Worm (Caenorhabditis elegans) whole organism, L4 larva: ENCODE results near the gene C04E6.8.

Experiments
- F10B5.3 ChIP-seq: sonication (generic microtip); optimal IDR thresholded peaks from 2 replicates; lab custom pipeline; 2016; ENCODE audit warnings: mild to moderate bottlenecking, missing genetic modification characterization, missing compliant biosample characterization
- F44E2.7 ChIP-seq: fragments of 200-800 bp; sonication (Bioruptor generic); IDR thresholded peaks from 2 replicates; pipeline ENCODE4 v2.1.2; 2022; ENCODE audit warnings: missing genetic modification characterization, missing compliant biosample characterization
- F49E8.2 ChIP-seq: sonication (generic microtip); optimal IDR thresholded peaks from 2 replicates; lab custom pipeline; 2016; ENCODE audit warnings: missing compliant biosample characterization, mild to moderate bottlenecking, missing genetic modification characterization, borderline replicate concordance
- R02D3.7 ChIP-seq: fragments of 150-350 bp; sonication (generic microtip); optimal IDR thresholded peaks from 3 replicates; lab custom pipeline; 2014; ENCODE audit warnings: missing biosample characterization, missing genetic modification characterization
- Y105C5A.15 ChIP-seq: fragments of 200-800 bp; sonication (Bioruptor generic); IDR thresholded peaks from 2 replicates; pipeline ENCODE4 v1.3.6; 2022; ENCODE audit warnings: missing genetic modification characterization, missing compliant biosample characterization
- aha-1 ChIP-seq: fragments of 150-350 bp; peaks from one replicate; lab custom pipeline; 2014; ENCODE audit warnings: missing biosample characterization, missing genetic modification characterization
- attf-4 ChIP-seq: sonication (generic microtip); optimal IDR thresholded peaks from 3 replicates; lab custom pipeline; 2017; ENCODE audit warnings: missing biosample characterization, missing genetic modification characterization
- ceh-44 ChIP-seq: fragments of 200-800 bp; sonication (Bioruptor generic); IDR thresholded peaks from 2 replicates; pipeline ENCODE4 v1.3.6; 2022; ENCODE audit warnings: missing genetic modification reagents, missing genetic modification characterization, missing compliant biosample characterization
- ces-1 ChIP-seq: fragments of 150-350 bp; sonication (generic microtip); optimal IDR thresholded peaks from 4 replicates; lab custom pipeline; 2014; ENCODE audit warnings: missing biosample characterization, missing genetic modification reagents, missing genetic modification characterization
- daf-12 ChIP-seq: fragments of 150-350 bp; optimal IDR thresholded peaks from 2 replicates; lab custom pipeline; 2014; ENCODE audit warnings: missing biosample characterization, missing genetic modification reagents, missing genetic modification characterization
- daf-16 ChIP-seq, 3 experiments: sonication (generic microtip); optimal IDR thresholded peaks; 2 replicates each; lab custom pipeline; 2016 to 2017; ENCODE audit warnings: missing genetic modification characterization in 3 of 3, missing genetic modification reagents in 3 of 3, mild to moderate bottlenecking in 2 of 3, missing compliant biosample characterization in 2 of 3, missing biosample characterization in 1 of 3, moderate library complexity in 1 of 3
- daf-8 ChIP-seq: fragments of 200-800 bp; sonication (Bioruptor generic); IDR thresholded peaks from 2 replicates; pipeline ENCODE4 v1.3.6; 2022; ENCODE audit warnings: missing genetic modification characterization, missing compliant biosample characterization
- fkh-10 ChIP-seq: fragments of 150-350 bp; optimal IDR thresholded peaks from 2 replicates; lab custom pipeline; 2014; ENCODE audit warnings: missing biosample characterization, missing genetic modification reagents, missing genetic modification characterization
- fos-1 ChIP-seq: fragments of 150-350 bp; optimal IDR thresholded peaks from 2 replicates; lab custom pipeline; 2014; ENCODE audit warnings: missing biosample characterization, missing genetic modification characterization
- hlh-11 ChIP-seq: fragments of 200-800 bp; sonication (Bioruptor generic); optimal IDR thresholded peaks from 2 replicates; lab custom pipeline; 2018; ENCODE audit warnings: mild to moderate bottlenecking, missing genetic modification characterization, missing compliant biosample characterization
- jun-1 ChIP-seq: fragments of 150-350 bp; optimal IDR thresholded peaks from 2 replicates; lab custom pipeline; 2014; ENCODE audit warnings: missing biosample characterization, missing genetic modification reagents, missing genetic modification characterization
- lin-29 ChIP-seq: fragments of 200-800 bp; sonication (Bioruptor generic); IDR thresholded peaks from 2 replicates; pipeline ENCODE4 v1.3.6; 2022; ENCODE audit warnings: missing genetic modification reagents, missing genetic modification characterization, missing compliant biosample characterization
- madf-5 ChIP-seq, 2 experiments: fragments of 200-800 bp; sonication (Bioruptor generic); IDR thresholded peaks; 2 replicates each; pipeline ENCODE4 v1.3.6; 2022; ENCODE audit warnings: missing compliant biosample characterization in 2 of 2, missing genetic modification characterization in 2 of 2
- mxl-3 ChIP-seq: fragments of 200-800 bp; sonication (Bioruptor generic); optimal IDR thresholded peaks from 2 replicates; lab custom pipeline; 2018; ENCODE audit warnings: mild to moderate bottlenecking, missing genetic modification characterization, missing compliant biosample characterization
- nhr-102 ChIP-seq: sonication (generic microtip); optimal IDR thresholded peaks from 2 replicates; lab custom pipeline; 2016; ENCODE audit warnings: mild to moderate bottlenecking, missing genetic modification characterization, moderate library complexity, missing compliant biosample characterization
- nhr-11 ChIP-seq: fragments of 150-350 bp; optimal IDR thresholded peaks from 2 replicates; lab custom pipeline; 2014; ENCODE audit warnings: missing biosample characterization, missing genetic modification characterization
- nhr-28 ChIP-seq: fragments of 150-350 bp; optimal IDR thresholded peaks from 2 replicates; lab custom pipeline; 2014; ENCODE audit warnings: missing biosample characterization, missing genetic modification characterization
- nhr-42 ChIP-seq: fragments of 200-800 bp; sonication (Bioruptor generic); IDR thresholded peaks from 2 replicates; pipeline ENCODE4 v1.3.6; 2022; ENCODE audit warnings: missing genetic modification characterization, missing compliant biosample characterization
- nhr-6 ChIP-seq: fragments of 150-350 bp; optimal IDR thresholded peaks from 2 replicates; lab custom pipeline; 2014; ENCODE audit warnings: missing biosample characterization, missing genetic modification characterization
- rbr-2 ChIP-seq: sonication (generic microtip); optimal IDR thresholded peaks from 2 replicates; lab custom pipeline; 2016; ENCODE audit warnings: missing genotype, missing genetic modification characterization, missing compliant biosample characterization
- set-16 ChIP-seq: fragments of 200-800 bp; sonication (Bioruptor generic); IDR thresholded peaks from 2 replicates; pipeline ENCODE4 v1.3.6; 2022; ENCODE audit warnings: missing genetic modification reagents, missing genetic modification characterization, missing compliant biosample characterization
- tag-97 ChIP-seq: fragments of 200-800 bp; sonication (Bioruptor generic); IDR thresholded peaks from 2 replicates; pipeline ENCODE4 v1.3.6; 2022; ENCODE audit warnings: missing genetic modification characterization, missing compliant biosample characterization
- unc-62 ChIP-seq, 3 experiments: fragments of 150-350 bp in 1 of 3; sonication (generic microtip); optimal IDR thresholded peaks in 2 of 3; peaks in 1 of 3; 1 replicate in 1 of 3; 2 replicates in 2 of 3; lab custom pipeline; 2014 to 2017; ENCODE audit warnings: missing biosample characterization in 3 of 3, missing genetic modification characterization in 3 of 3, missing genetic modification reagents in 3 of 3, missing genotype in 1 of 3
- vab-7 ChIP-seq: fragments of 200-800 bp; sonication (Bioruptor generic); IDR thresholded peaks from 2 replicates; pipeline ENCODE4 v1.3.6; 2022; ENCODE audit warnings: missing genetic modification reagents, missing genetic modification characterization, missing compliant biosample characterization
- zag-1 ChIP-seq: fragments of 150-350 bp; optimal IDR thresholded peaks from 2 replicates; lab custom pipeline; 2014; ENCODE audit warnings: missing biosample characterization, missing genetic modification characterization
- zfp-3 ChIP-seq: fragments of 200-800 bp; sonication (Bioruptor generic); conservative IDR thresholded peaks from 2 replicates; pipeline ENCODE4 v1.3.6; 2022; ENCODE audit warnings: missing genetic modification reagents, missing genetic modification characterization, missing compliant biosample characterization

C04E6.8 gene

DNA sequence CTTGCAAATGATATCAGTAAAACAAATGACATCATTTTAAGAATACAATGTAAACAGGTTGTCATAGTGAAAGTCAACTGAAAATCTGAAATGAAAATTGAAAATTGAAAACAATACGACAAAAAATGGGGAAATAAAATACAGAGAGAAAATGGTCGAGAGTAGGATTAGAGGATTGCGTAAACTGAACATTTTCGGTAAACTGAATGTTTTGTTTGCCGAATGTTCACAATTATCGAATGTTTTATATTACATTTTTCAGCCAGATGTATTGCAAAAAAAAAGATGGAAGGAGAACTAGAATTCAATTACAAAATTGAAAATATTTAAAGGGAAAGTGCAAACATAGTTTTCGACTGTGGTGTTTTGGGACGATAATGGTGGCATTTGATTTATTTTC lies 18.6 kb downstream of the C04E6.8 start, which contains the start of gene F26F12.5:
Gene F26F12.5, minus strand, starts transcription at position 101 of the 400 bp plus-strand sequence.
- TF ChIP-seq F44E2.7 (GFP tag; lab: Robert Waterston, UW) (no peak), unc-62 (GFP tag; optimal IDR thresholded peaks at IDR 0.05 in 1 of 2; lab: Kevin White, UChicago) (peak in 1 of 2 experiments; percentile 19), unc-62 (tag; optimal IDR thresholded peaks at IDR 0.05; lab: Kevin White, UChicago) (no peak)

DNA sequence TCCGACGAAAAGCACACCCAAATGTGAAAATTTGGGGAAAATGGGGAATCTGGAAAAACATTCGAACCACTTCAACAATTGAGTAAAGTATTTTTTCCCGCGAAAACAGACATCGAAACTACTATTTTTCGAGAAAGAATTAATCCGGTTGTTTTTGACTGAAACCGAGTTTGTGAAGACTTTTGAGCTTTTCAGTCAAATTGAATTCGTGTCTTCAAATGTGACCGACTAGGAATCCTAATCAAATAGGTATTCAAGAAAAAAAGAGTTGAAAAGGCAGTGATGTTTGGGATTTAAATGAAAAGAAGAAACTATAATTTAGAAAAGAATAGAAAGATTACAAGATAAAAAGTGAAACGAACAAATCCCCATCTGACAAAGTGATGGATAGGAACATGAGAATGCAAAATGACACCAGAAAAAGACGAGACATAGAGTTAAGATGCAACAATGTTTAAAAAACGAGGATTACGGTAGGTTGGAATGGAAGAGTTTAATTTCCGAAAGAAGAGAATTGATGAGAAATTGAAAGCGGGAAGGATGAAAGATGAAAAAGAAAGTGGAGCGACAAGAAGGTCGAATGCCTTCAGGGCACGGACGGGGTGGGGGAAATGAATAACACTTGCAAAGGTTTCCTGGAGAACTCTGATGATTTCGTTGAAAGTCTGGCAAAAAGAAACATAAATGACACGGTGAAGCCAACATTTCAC lies 21.0 kb downstream of the C04E6.8 start, which contains the start of gene F26F12.8:
Gene F26F12.8, minus strand, starts transcription at position 51 of the 710 bp plus-strand sequence.
- TF ChIP-seq zfp-3 (GFP tag; lab: Robert Waterston, UW): no peak
- no peak for TF ChIP-seq vab-7 (GFP tag; lab: Robert Waterston, UW)
- TF ChIP-seq zag-1 (tag; lab: Kevin White, UChicago): no peak
- peak; percentile 67 for TF ChIP-seq aha-1

DNA sequence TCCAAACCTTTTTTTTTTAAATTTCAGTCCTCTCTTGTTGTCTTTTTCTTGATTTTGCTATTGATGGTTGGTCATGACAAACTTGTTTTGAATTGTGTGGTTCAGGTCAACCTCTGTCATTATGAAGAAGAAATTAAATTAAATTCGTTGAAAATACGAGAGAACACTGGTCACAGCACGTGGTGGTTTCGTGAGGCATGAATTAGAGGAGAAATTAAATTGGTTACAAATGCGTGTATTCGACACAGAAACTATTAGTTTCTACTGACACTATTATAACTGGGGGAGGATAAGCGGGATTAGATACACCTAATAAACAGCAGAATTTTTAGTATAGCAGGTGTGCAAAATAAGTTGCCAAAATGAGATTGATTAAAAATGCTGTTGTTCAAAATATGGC lies 31.6 kb downstream of the C04E6.8 start:
- TF ChIP-seq daf-8 (GFP tag; lab: Robert Waterston, UW) (no peak), nhr-6 (tag; lab: Kevin White, UChicago) (no peak), daf-12 (tag; lab: Kevin White, UChicago) (no peak), lin-29 (no peak), nhr-102 (no peak), F49E8.2 (tag; lab: Kevin White, UChicago) (no peak), attf-4 (tag; lab: Kevin White, UChicago) (no peak), vab-7 (GFP tag; lab: Robert Waterston, UW) (no peak), R02D3.7 (tag; lab: Kevin White, UChicago) (no peak), daf-16 (GFP tag; optimal IDR thresholded peaks at IDR 0.05; lab: Kevin White, UChicago) (no peak), daf-16 (tag; optimal IDR thresholded peaks at IDR 0.05; lab: Kevin White, UChicago) (no peak), madf-5 (GFP tag; IDR thresholded peaks at IDR 0.05; lab: Robert Waterston, UW) (no peak)
- TF ChIP-seq, all 104 proteins: peak for 0

DNA sequence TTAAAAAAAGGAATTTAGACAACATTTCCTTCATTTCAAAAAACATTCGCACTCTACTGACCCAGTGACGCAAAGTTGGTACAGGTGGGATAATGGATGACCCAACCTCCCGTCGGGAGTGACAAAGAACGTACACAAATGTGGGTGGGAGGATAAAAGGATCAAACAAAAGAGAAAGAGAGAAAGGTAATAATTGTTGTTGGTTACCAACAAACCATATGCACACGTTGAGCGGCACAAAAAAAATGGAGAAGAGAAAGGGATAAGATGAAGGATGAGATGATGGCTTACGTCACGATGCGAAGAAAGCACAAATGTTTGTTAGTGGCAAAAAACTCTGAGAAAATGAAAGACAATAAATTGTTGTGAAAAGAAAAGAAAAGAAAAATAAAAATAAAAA lies 32.0 kb downstream of the C04E6.8 start:
- peak; percentile 15 for TF ChIP-seq rbr-2 (tag; lab: Kevin White, UChicago)
- no peak for TF ChIP-seq F10B5.3 (tag; lab: Kevin White, UChicago)
- TF ChIP-seq Y105C5A.15: no peak
- no peak for TF ChIP-seq fos-1 (tag; lab: Kevin White, UChicago)
- TF ChIP-seq daf-16 (GFP tag; optimal IDR thresholded peaks at IDR 0.05; lab: Kevin White, UChicago): peak in 1 of 2 experiments; percentile 67
- no peak for TF ChIP-seq daf-16 (tag; optimal IDR thresholded peaks at IDR 0.05; lab: Kevin White, UChicago)
- no peak for TF ChIP-seq ces-1
- TF ChIP-seq vab-7 (GFP tag; lab: Robert Waterston, UW): no peak
- TF ChIP-seq jun-1 (tag; lab: Kevin White, UChicago): no peak
- no peak for TF ChIP-seq nhr-42 (GFP tag; lab: Robert Waterston, UW)
- TF ChIP-seq ceh-44: no peak
- TF ChIP-seq hlh-11: peak; percentile 29
- no peak for TF ChIP-seq tag-97 (GFP tag; lab: Robert Waterston, UW)
- peak; percentile 12 for TF ChIP-seq nhr-28 (tag; lab: Kevin White, UChicago)
- TF ChIP-seq nhr-11 (tag; lab: Kevin White, UChicago): peak; percentile 38
- TF ChIP-seq mxl-3: no peak
- no peak for TF ChIP-seq set-16 (GFP tag; lab: Robert Waterston, UW)
- no peak for TF ChIP-seq fkh-10 (GFP tag; lab: Kevin White, UChicago)

DNA sequence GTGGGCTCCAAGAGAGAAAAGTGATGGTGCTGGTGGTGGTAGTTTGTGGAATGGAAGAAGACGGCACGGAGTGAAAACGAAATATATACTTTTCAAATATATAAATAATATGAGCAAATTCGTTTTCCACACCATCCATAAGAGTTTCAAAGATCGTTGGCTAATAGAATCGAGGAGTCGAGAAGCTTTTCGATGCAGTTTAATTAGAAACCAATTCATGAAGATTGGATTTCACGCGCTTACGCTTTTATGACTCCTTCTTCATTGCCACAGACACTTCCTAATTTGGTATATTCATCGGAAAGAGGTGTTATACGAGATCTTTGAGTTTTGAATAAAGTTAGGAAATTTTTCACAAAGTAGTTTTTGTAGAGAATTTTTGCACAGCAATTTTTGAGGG lies 33.0 kb downstream of the C04E6.8 start:
- peak; percentile 74 for TF ChIP-seq aha-1
- no peak for TF ChIP-seq lin-29
